Worm (Caenorhabditis elegans) whole organism, L2 larva: ENCODE measurements around the gene T16G12.3.

Experiments
- R02D3.7 ChIP-seq: fragments of 150-350 bp; optimal IDR thresholded peaks from 2 replicates; lab custom pipeline; 2014; ENCODE audit warnings: missing biosample characterization, missing genetic modification characterization
- ama-1 ChIP-seq: fragments of 150-350 bp; optimal IDR thresholded peaks from 2 replicates; lab custom pipeline; 2018; ENCODE audit warnings: inconsistent platforms
- lin-11 ChIP-seq: fragments of 150-350 bp; sonication (generic microtip); optimal IDR thresholded peaks from 2 replicates; lab custom pipeline; 2014; ENCODE audit warnings: missing biosample characterization, missing genetic modification characterization, inconsistent platforms, mixed read lengths
- sem-4 ChIP-seq: fragments of 150-350 bp; optimal IDR thresholded peaks from 2 replicates; lab custom pipeline; 2014; ENCODE audit warnings: missing biosample characterization, missing genetic modification reagents, missing genetic modification characterization
- unc-62 ChIP-seq: fragments of 150-350 bp; optimal IDR thresholded peaks from 2 replicates; lab custom pipeline; 2014; ENCODE audit warnings: missing biosample characterization, missing genetic modification reagents, missing genetic modification characterization

DNA sequence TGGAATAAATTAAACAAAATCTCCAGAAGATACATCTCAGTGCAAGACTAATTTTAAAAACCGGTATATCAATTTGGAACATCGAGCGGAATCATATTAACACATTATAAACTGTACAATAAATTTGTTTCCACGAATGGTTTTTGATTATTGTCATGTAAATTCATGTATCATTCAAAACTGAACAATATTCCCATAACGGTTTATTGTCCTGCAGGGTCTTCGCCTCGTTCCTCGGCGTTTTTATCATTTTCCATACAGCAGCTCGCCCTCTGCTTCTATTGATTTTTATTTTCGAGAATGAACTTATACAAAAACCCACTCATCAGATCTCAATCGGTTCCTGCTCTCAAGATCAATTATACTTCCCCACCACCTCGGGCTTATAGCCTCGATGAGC lies 8.6 kb downstream of the T16G12.3 start, which contains the start of gene T16G12.8:
- no peak for TF ChIP-seq R02D3.7
- no peak for TF ChIP-seq lin-11 (tag; lab: Kevin White, UChicago)
- TF ChIP-seq ama-1 = no peak
- no peak for TF ChIP-seq sem-4 (tag; lab: Kevin White, UChicago)
- TF ChIP-seq unc-62 (GFP tag; lab: Kevin White, UChicago) = no peak
